Worm (Caenorhabditis elegans) whole organism, L2 larva: Measurements from ENCODE around the gene C06A1.3.
A peak's percentile ranks its signal among the peaks of the same experiment; 100 is the strongest.

Source experiments
- C34F6.9 ChIP-seq: fragments of 150-350 bp; optimal IDR thresholded peaks from 2 replicates; lab custom pipeline; 2014; ENCODE audit warnings: missing biosample characterization, missing genetic modification characterization
- F13H6.1 ChIP-seq: sonication (generic microtip); optimal IDR thresholded peaks from 2 replicates; lab custom pipeline; 2016; ENCODE audit warnings: missing genetic modification characterization, missing compliant biosample characterization
- R02D3.7 ChIP-seq: fragments of 150-350 bp; optimal IDR thresholded peaks from 2 replicates; lab custom pipeline; 2014; ENCODE audit warnings: missing biosample characterization, missing genetic modification characterization
- ZK546.5 ChIP-seq: sonication (generic microtip); optimal IDR thresholded peaks from 2 replicates; lab custom pipeline; 2017; ENCODE audit warnings: missing biosample characterization, missing genetic modification characterization
- alr-1 ChIP-seq: fragments of 150-350 bp; optimal IDR thresholded peaks from 2 replicates; lab custom pipeline; 2014; ENCODE audit warnings: missing biosample characterization, missing genetic modification characterization
- ama-1 ChIP-seq: fragments of 150-350 bp; optimal IDR thresholded peaks from 2 replicates; lab custom pipeline; 2018; ENCODE audit warnings: inconsistent platforms
- blmp-1 ChIP-seq: sonication (generic microtip); optimal IDR thresholded peaks from 2 replicates; lab custom pipeline; 2017; ENCODE audit warnings: missing genetic modification characterization, mild to moderate bottlenecking, missing compliant biosample characterization, antibody characterized with exemption, moderate library complexity; ENCODE audit not compliant: insufficient read depth
- ceh-16 ChIP-seq: fragments of 150-350 bp; optimal IDR thresholded peaks from 2 replicates; lab custom pipeline; 2014; ENCODE audit warnings: missing biosample characterization, missing genetic modification characterization
- ceh-82 ChIP-seq: fragments of 150-350 bp; optimal IDR thresholded peaks from 2 replicates; lab custom pipeline; 2014; ENCODE audit warnings: missing biosample characterization, missing genetic modification characterization
- crh-2 ChIP-seq: sonication (generic microtip); optimal IDR thresholded peaks from 2 replicates; lab custom pipeline; 2017; ENCODE audit warnings: missing biosample characterization, missing genetic modification characterization
- dmd-4 ChIP-seq: sonication (generic microtip); optimal IDR thresholded peaks from 2 replicates; lab custom pipeline; 2017; ENCODE audit warnings: missing biosample characterization, missing genetic modification characterization
- elt-1 ChIP-seq: fragments of 150-350 bp; optimal IDR thresholded peaks from 2 replicates; lab custom pipeline; 2014; ENCODE audit warnings: missing biosample characterization, missing genetic modification characterization
- elt-3 ChIP-seq: sonication (generic microtip); optimal IDR thresholded peaks from 2 replicates; lab custom pipeline; 2017; ENCODE audit warnings: missing biosample characterization, missing genetic modification characterization
- fos-1 ChIP-seq: fragments of 150-350 bp; optimal IDR thresholded peaks from 2 replicates; lab custom pipeline; 2014; ENCODE audit warnings: missing biosample characterization, missing genetic modification characterization
- gmeb-1 ChIP-seq: fragments of 150-350 bp; optimal IDR thresholded peaks from 2 replicates; lab custom pipeline; 2014; ENCODE audit warnings: missing biosample characterization, missing genetic modification characterization
- lin-11 ChIP-seq: fragments of 150-350 bp; sonication (generic microtip); optimal IDR thresholded peaks from 2 replicates; lab custom pipeline; 2014; ENCODE audit warnings: missing biosample characterization, missing genetic modification characterization, inconsistent platforms, mixed read lengths
- lin-13 ChIP-seq: fragments of 150-350 bp; optimal IDR thresholded peaks from 2 replicates; lab custom pipeline; 2014; ENCODE audit warnings: missing biosample characterization, missing genetic modification reagents, missing genetic modification characterization
- lin-39 ChIP-seq: fragments of 150-350 bp; optimal IDR thresholded peaks from 2 replicates; lab custom pipeline; 2014; ENCODE audit warnings: missing biosample characterization, missing genetic modification reagents, missing genetic modification characterization
- lsy-2 ChIP-seq, 2 experiments: fragments of 150-350 bp in 1 of 2; sonication (generic microtip) in 1 of 2; optimal IDR thresholded peaks; 2 replicates each; lab custom pipeline; 2014 to 2017; ENCODE audit warnings: missing biosample characterization in 2 of 2, missing genetic modification characterization in 2 of 2
- mab-5 ChIP-seq: fragments of 150-350 bp; optimal IDR thresholded peaks from 2 replicates; lab custom pipeline; 2014; ENCODE audit warnings: missing biosample characterization, missing genetic modification characterization
- mbf-1 ChIP-seq: sonication (generic microtip); optimal IDR thresholded peaks from 2 replicates; lab custom pipeline; 2017; ENCODE audit warnings: missing biosample characterization, missing genetic modification characterization
- mdl-1 ChIP-seq, 2 experiments: fragments of 150-350 bp in 1 of 2; sonication (generic microtip) in 1 of 2; optimal IDR thresholded peaks; 2 replicates each; lab custom pipeline; 2017; ENCODE audit warnings: missing biosample characterization in 2 of 2, missing genetic modification characterization in 2 of 2
- nhr-11 ChIP-seq: fragments of 150-350 bp; optimal IDR thresholded peaks from 2 replicates; lab custom pipeline; 2014; ENCODE audit warnings: missing biosample characterization, missing genetic modification characterization
- nhr-12 ChIP-seq: fragments of 150-350 bp; optimal IDR thresholded peaks from 2 replicates; lab custom pipeline; 2014; ENCODE audit warnings: missing biosample characterization, missing genetic modification characterization
- nhr-129 ChIP-seq: fragments of 150-350 bp; optimal IDR thresholded peaks from 2 replicates; lab custom pipeline; 2014; ENCODE audit warnings: missing biosample characterization, missing genetic modification characterization
- nhr-21 ChIP-seq: fragments of 150-350 bp; optimal IDR thresholded peaks from 2 replicates; lab custom pipeline; 2014; ENCODE audit warnings: missing biosample characterization, missing genetic modification characterization
- nhr-237 ChIP-seq: fragments of 150-350 bp; optimal IDR thresholded peaks from 2 replicates; lab custom pipeline; 2014; ENCODE audit warnings: missing biosample characterization, missing genetic modification characterization
- nhr-25 ChIP-seq: fragments of 150-350 bp; sonication (generic microtip); optimal IDR thresholded peaks from 3 replicates; lab custom pipeline; 2014; ENCODE audit warnings: missing biosample characterization, missing genetic modification characterization
- nhr-6 ChIP-seq: fragments of 150-350 bp; optimal IDR thresholded peaks from 2 replicates; lab custom pipeline; 2014; ENCODE audit warnings: missing biosample characterization, missing genetic modification characterization
- peb-1 ChIP-seq: fragments of 150-350 bp; optimal IDR thresholded peaks from 2 replicates; lab custom pipeline; 2014; ENCODE audit warnings: missing biosample characterization, missing genetic modification characterization
- sem-4 ChIP-seq: fragments of 150-350 bp; optimal IDR thresholded peaks from 2 replicates; lab custom pipeline; 2014; ENCODE audit warnings: missing biosample characterization, missing genetic modification reagents, missing genetic modification characterization
- skn-1 ChIP-seq: sonication (generic microtip); optimal IDR thresholded peaks from 2 replicates; lab custom pipeline; 2017; ENCODE audit warnings: missing biosample characterization, missing genetic modification characterization
- sma-3 ChIP-seq: sonication (generic microtip); optimal IDR thresholded peaks from 2 replicates; lab custom pipeline; 2016; ENCODE audit warnings: missing genetic modification reagents, missing genetic modification characterization, missing compliant biosample characterization
- sma-9 ChIP-seq, 2 experiments: fragments of 150-350 bp in 1 of 2; sonication (generic microtip) in 1 of 2; optimal IDR thresholded peaks; 2 replicates each; lab custom pipeline; 2014 to 2016; ENCODE audit warnings: missing genetic modification characterization in 2 of 2, mild to moderate bottlenecking in 1 of 2, missing biosample characterization in 1 of 2, missing compliant biosample characterization in 1 of 2, missing genetic modification reagents in 1 of 2, moderate library complexity in 1 of 2
- unc-39 ChIP-seq: fragments of 150-350 bp; optimal IDR thresholded peaks from 2 replicates; lab custom pipeline; 2014; ENCODE audit warnings: missing biosample characterization, missing genetic modification characterization
- unc-55 ChIP-seq: fragments of 150-350 bp; sonication (generic microtip); optimal IDR thresholded peaks from 3 replicates; lab custom pipeline; 2014; ENCODE audit warnings: missing biosample characterization, missing genetic modification reagents, missing genetic modification characterization
- unc-62 ChIP-seq: fragments of 150-350 bp; optimal IDR thresholded peaks from 2 replicates; lab custom pipeline; 2014; ENCODE audit warnings: missing biosample characterization, missing genetic modification reagents, missing genetic modification characterization
- zag-1 ChIP-seq: fragments of 150-350 bp; optimal IDR thresholded peaks from 2 replicates; lab custom pipeline; 2014; ENCODE audit warnings: missing biosample characterization, missing genetic modification characterization
- ztf-4 ChIP-seq: fragments of 150-350 bp; optimal IDR thresholded peaks from 2 replicates; lab custom pipeline; 2014; ENCODE audit warnings: missing biosample characterization, missing genetic modification characterization

Gene C06A1.3

DNA sequence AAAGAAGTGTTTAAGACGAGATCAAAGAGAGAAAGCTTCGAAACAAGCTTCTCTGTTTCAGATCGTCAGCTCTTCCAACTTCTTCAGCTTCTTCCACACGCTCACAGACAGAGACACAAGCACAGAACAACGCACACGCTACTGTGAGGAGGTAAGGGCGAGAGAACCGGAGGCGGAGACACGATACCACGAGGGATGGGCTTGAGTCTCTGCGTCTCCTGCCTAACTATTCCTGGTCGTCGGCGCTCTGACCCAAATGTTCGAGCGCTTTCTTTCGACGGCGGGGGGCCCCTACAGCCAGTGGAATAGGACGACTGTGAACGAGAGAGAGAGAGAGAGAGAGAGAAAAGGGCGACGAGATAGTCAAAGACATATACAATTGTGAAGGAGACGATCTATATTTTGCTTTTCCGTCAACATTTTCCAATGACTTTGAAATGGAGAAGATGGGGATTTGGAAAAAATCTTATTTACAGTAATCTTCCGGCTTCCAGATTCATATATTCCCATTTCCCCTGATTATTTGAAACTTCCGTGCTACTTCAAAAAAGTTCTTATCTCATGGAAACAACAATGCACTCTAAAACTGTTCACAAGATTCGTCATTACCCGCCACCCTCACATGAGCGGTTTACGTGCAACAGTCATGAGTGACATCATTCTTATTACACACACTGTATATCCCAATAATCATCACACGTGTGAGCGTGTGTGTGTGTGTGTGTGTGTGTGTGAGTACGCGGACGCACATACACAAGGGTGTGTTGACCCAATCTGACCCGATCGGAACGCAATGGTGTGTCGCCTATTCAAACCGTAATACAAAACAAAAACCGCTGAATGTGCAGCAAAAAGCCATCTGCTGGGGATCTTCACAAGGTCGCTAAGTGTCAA lies 23.0 kb upstream of the C06A1.3 start (continued):
- TF ChIP-seq skn-1 = no peak
- no peak for TF ChIP-seq mbf-1 (tag; lab: Kevin White, UChicago)
- TF ChIP-seq lin-11 (tag; lab: Kevin White, UChicago) = peak; percentile 93
- TF ChIP-seq sem-4 (tag; lab: Kevin White, UChicago) = peak; percentile 91
- TF ChIP-seq ceh-82 = peak; percentile 56
- no peak for TF ChIP-seq dmd-4 (tag; lab: Kevin White, UChicago)
- TF ChIP-seq fos-1 (tag; lab: Kevin White, UChicago) = peak; percentile 58
- TF ChIP-seq nhr-21 (tag; lab: Kevin White, UChicago) = peak; percentile 66
- TF ChIP-seq zag-1 = peak; percentile 88

DNA sequence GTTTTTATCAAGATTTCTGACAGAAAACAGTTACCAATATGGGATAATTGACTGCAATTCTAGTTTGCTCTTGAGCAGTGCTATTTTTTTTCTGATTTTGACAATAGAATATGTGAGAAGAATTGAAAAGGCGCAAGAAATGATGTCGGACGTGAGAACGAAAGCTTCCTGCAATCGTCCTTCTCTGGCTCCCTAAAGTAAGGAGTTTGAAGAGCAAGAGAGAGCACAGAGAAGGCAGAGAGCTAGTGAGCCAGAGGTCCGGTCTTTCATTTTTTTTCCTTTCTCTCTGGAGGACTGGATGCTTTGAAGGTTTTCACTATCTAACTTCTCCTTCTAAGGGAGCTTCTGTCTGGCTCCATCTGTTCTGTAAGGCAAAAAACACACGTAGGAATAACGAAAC lies 21.9 kb upstream of the C06A1.3 start:
- TF ChIP-seq nhr-11 (tag; lab: Kevin White, UChicago) (no peak), crh-2 (tag; lab: Kevin White, UChicago) (peak; percentile 6), unc-39 (tag; lab: Kevin White, UChicago) (no peak), mdl-1 (tag; optimal IDR thresholded peaks at IDR 0.05; lab: Kevin White, UChicago) (peak in 1 of 2 experiments; percentile 19), lin-11 (tag; lab: Kevin White, UChicago) (peak; percentile 31), nhr-129 (peak; percentile 44), zag-1 (peak; percentile 4)

ce11 chrII:10550872-10551647 lies 21.0 kb upstream of the C06A1.3 start:
- TF ChIP-seq nhr-129 (peak; percentile 4), blmp-1 (tag; lab: Kevin White, UChicago) (no peak), C34F6.9 (tag; lab: Kevin White, UChicago) (no peak), nhr-11 (tag; lab: Kevin White, UChicago) (peak; percentile 47), ama-1 (no peak), F13H6.1 (tag; lab: Kevin White, UChicago) (peak; percentile 21), lsy-2 (tag; optimal IDR thresholded peaks at IDR 0.05; lab: Kevin White, UChicago) (peak in 1 of 2 experiments; percentile 32), alr-1 (tag; lab: Kevin White, UChicago) (no peak), sma-9 (GFP tag; optimal IDR thresholded peaks at IDR 0.05; lab: Kevin White, UChicago) (peak; percentile 27), sma-9 (tag; optimal IDR thresholded peaks at IDR 0.05; lab: Kevin White, UChicago) (no peak), nhr-25 (tag; lab: Kevin White, UChicago) (peak; percentile 58)

DNA sequence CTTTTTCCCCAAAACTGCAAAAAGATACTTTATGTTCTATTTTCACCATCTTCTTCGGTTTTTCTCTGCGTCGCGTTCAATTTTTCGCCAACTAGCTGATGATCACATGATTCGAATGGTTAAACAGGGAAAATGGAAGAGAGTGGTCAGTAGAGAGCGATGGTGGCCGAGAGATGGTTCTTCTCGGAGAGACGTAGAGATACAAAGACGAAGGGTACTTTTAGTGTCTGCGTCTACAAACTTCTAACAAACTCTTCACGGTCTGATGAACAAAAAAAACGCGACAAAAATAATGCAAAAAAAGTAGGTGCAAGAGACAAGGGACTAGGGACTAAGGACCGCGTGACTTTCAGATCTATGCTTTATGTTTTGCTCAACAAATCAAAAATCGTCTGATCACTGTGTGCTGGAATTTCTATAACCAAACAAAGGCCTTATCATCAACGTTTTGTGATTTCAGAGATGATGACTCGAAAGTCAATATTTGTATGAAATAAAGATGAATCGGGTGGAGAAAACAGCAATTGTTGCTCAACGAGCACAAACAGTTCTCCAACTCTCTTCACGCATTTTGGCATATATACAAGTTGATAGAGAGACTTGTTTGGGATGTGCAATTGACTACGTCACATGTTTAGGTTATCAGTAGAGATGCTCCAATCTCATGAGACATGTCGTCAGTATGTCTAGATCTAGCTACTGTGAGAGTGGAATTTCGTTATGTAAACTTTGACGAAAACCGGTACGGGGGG lies 19.9 kb upstream of the C06A1.3 start:
- peak; percentile 97 for TF ChIP-seq ztf-4 (tag; lab: Kevin White, UChicago)
- peak; percentile 83 for TF ChIP-seq ceh-16 (tag; lab: Kevin White, UChicago)
- peak; percentile 96 for TF ChIP-seq nhr-6 (tag; lab: Kevin White, UChicago)
- peak; percentile 88 for TF ChIP-seq lin-11 (tag; lab: Kevin White, UChicago)
- TF ChIP-seq mbf-1 (tag; lab: Kevin White, UChicago) = no peak
- TF ChIP-seq elt-3 (tag; lab: Kevin White, UChicago) = no peak
- TF ChIP-seq nhr-129 = peak; percentile 97
- TF ChIP-seq fos-1 (tag; lab: Kevin White, UChicago) = peak; percentile 88
- TF ChIP-seq ceh-82 = peak; percentile 1
- no peak for TF ChIP-seq lin-39 (tag; lab: Kevin White, UChicago)
- TF ChIP-seq nhr-12 = peak; percentile 41
- no peak for TF ChIP-seq elt-1 (tag; lab: Kevin White, UChicago)
- peak; percentile 61 for TF ChIP-seq unc-62
- TF ChIP-seq R02D3.7 (tag; lab: Kevin White, UChicago) = no peak
- peak; percentile 98 for TF ChIP-seq sma-9 (GFP tag; optimal IDR thresholded peaks at IDR 0.05; lab: Kevin White, UChicago)
- TF ChIP-seq sma-9 (tag; optimal IDR thresholded peaks at IDR 0.05; lab: Kevin White, UChicago) = no peak
- no peak for TF ChIP-seq peb-1 (tag; lab: Kevin White, UChicago)
- TF ChIP-seq lsy-2 (tag; optimal IDR thresholded peaks at IDR 0.05; lab: Kevin White, UChicago) = peak; percentile 75 to 94
- TF ChIP-seq mab-5 (tag; lab: Kevin White, UChicago) = peak; percentile 70
- peak; percentile 84 for TF ChIP-seq lin-13 (GFP tag; lab: Kevin White, UChicago)
- TF ChIP-seq unc-39 (tag; lab: Kevin White, UChicago) = no peak
- TF ChIP-seq dmd-4 (tag; lab: Kevin White, UChicago) = no peak
- TF ChIP-seq nhr-237 (tag; lab: Kevin White, UChicago) = no peak
- no peak for TF ChIP-seq nhr-11 (tag; lab: Kevin White, UChicago)
- peak; percentile 92 for TF ChIP-seq ama-1
- TF ChIP-seq unc-55 (GFP tag; lab: Kevin White, UChicago) = peak; percentile 93
- no peak for TF ChIP-seq ZK546.5 (tag; lab: Kevin White, UChicago)
- TF ChIP-seq C34F6.9 (tag; lab: Kevin White, UChicago) = peak; percentile 98
- TF ChIP-seq nhr-25 (tag; lab: Kevin White, UChicago) = peak; percentile 98
- TF ChIP-seq gmeb-1 (tag; lab: Kevin White, UChicago) = peak; percentile 87
- TF ChIP-seq sma-3 (GFP tag; lab: Kevin White, UChicago) = peak; percentile 97
- TF ChIP-seq mdl-1 (tag; optimal IDR thresholded peaks at IDR 0.05; lab: Kevin White, UChicago) = peak; percentile 84 to 92
- no peak for TF ChIP-seq alr-1 (tag; lab: Kevin White, UChicago)
- TF ChIP-seq crh-2 (tag; lab: Kevin White, UChicago) = peak; percentile 98
